Fruit fly (Drosophila melanogaster) Kc167 (cell line): ENCODE measurements around the gene CG44303.

Experiments
- Sin3A ChIP-seq: fragments of >200 bp; optimal IDR thresholded peaks from 2 replicates; lab custom pipeline; 2018; ENCODE audit warnings: missing external identifiers
- h ChIP-seq: fragments of >200 bp; optimal IDR thresholded peaks from 3 replicates; lab custom pipeline; 2018; ENCODE audit warnings: missing external identifiers
- insv ChIP-seq: fragments of >200 bp; optimal IDR thresholded peaks from 3 replicates; lab custom pipeline; 2018; ENCODE audit warnings: missing external identifiers
- psq ChIP-seq: fragments of >200 bp; optimal IDR thresholded peaks from 2 replicates; lab custom pipeline; 2017; ENCODE audit warnings: missing external identifiers
- ttk ChIP-seq: sonication (Bioruptor generic); optimal IDR thresholded peaks from 2 replicates; lab custom pipeline; 2017; ENCODE audit warnings: missing external identifiers

DNA sequence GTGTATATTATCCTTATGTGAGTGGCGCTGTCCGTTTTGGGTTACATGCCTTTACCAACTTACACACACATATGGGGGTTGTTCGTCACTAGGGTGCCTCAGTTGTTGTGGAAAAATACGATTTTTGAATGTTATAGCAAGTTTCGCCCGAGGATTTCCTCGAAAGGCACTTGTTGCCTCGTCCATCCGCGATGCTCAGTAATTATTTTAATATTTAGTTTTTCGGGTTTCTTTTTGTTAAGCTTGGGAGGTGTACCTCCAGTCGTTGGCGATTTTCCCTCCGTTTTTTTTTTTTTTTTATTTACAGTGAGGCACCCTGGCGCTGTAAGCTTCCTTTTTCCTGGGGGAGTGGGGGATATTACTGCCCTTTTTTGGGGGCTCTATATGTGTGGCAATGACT, 9.2 kb upstream of the CG44303 start:
- TF ChIP-seq h (lab: Kevin White, UChicago), result no peak
- no peak for TF ChIP-seq Sin3A (lab: Kevin White, UChicago)
- TF ChIP-seq psq (lab: Kevin White, UChicago), result no peak
- no peak for TF ChIP-seq insv
- no peak for TF ChIP-seq ttk
